Worm (Caenorhabditis elegans) whole organism, L2 larva: ENCODE measurements around the gene sup-10.

Experiments
- ceh-82 ChIP-seq: fragments of 150-350 bp; optimal IDR thresholded peaks from 2 replicates; lab custom pipeline; 2014; ENCODE audit warnings: missing biosample characterization, missing genetic modification characterization
- lin-39 ChIP-seq: fragments of 150-350 bp; optimal IDR thresholded peaks from 2 replicates; lab custom pipeline; 2014; ENCODE audit warnings: missing biosample characterization, missing genetic modification reagents, missing genetic modification characterization
- mdl-1 ChIP-seq, 2 experiments: fragments of 150-350 bp in 1 of 2; sonication (generic microtip) in 1 of 2; optimal IDR thresholded peaks; 2 replicates each; lab custom pipeline; 2017; ENCODE audit warnings: missing biosample characterization in 2 of 2, missing genetic modification characterization in 2 of 2
- nhr-10 ChIP-seq: sonication (generic microtip); optimal IDR thresholded peaks from 2 replicates; lab custom pipeline; 2017; ENCODE audit warnings: missing biosample characterization, missing genetic modification characterization
- nhr-11 ChIP-seq: fragments of 150-350 bp; optimal IDR thresholded peaks from 2 replicates; lab custom pipeline; 2014; ENCODE audit warnings: missing biosample characterization, missing genetic modification characterization
- nhr-237 ChIP-seq: fragments of 150-350 bp; optimal IDR thresholded peaks from 2 replicates; lab custom pipeline; 2014; ENCODE audit warnings: missing biosample characterization, missing genetic modification characterization
- nhr-6 ChIP-seq: fragments of 150-350 bp; optimal IDR thresholded peaks from 2 replicates; lab custom pipeline; 2014; ENCODE audit warnings: missing biosample characterization, missing genetic modification characterization
- skn-1 ChIP-seq: sonication (generic microtip); optimal IDR thresholded peaks from 2 replicates; lab custom pipeline; 2017; ENCODE audit warnings: missing biosample characterization, missing genetic modification characterization
- sma-3 ChIP-seq: sonication (generic microtip); optimal IDR thresholded peaks from 2 replicates; lab custom pipeline; 2016; ENCODE audit warnings: missing genetic modification reagents, missing genetic modification characterization, missing compliant biosample characterization
- unc-39 ChIP-seq: fragments of 150-350 bp; optimal IDR thresholded peaks from 2 replicates; lab custom pipeline; 2014; ENCODE audit warnings: missing biosample characterization, missing genetic modification characterization
- unc-55 ChIP-seq: fragments of 150-350 bp; sonication (generic microtip); optimal IDR thresholded peaks from 3 replicates; lab custom pipeline; 2014; ENCODE audit warnings: missing biosample characterization, missing genetic modification reagents, missing genetic modification characterization
- zag-1 ChIP-seq: fragments of 150-350 bp; optimal IDR thresholded peaks from 2 replicates; lab custom pipeline; 2014; ENCODE audit warnings: missing biosample characterization, missing genetic modification characterization
- ztf-11 ChIP-seq: sonication (generic microtip); optimal IDR thresholded peaks from 2 replicates; lab custom pipeline; 2017; ENCODE audit warnings: missing biosample characterization, missing genetic modification characterization

- TF ChIP-seq nhr-10 (tag; lab: Kevin White, UChicago) = no peak
- TF ChIP-seq nhr-6 (tag; lab: Kevin White, UChicago) = no peak
- TF ChIP-seq unc-55 (GFP tag; lab: Kevin White, UChicago) = peak; percentile 16
- no peak for TF ChIP-seq nhr-11 (tag; lab: Kevin White, UChicago)
- TF ChIP-seq ztf-11 (tag; lab: Kevin White, UChicago) = no peak
- TF ChIP-seq mdl-1 (tag; optimal IDR thresholded peaks at IDR 0.05; lab: Kevin White, UChicago) = no peak
- TF ChIP-seq sma-3 = no peak
- TF ChIP-seq skn-1 (tag; lab: Kevin White, UChicago) = no peak
- TF ChIP-seq lin-39 (tag; lab: Kevin White, UChicago) = no peak
- no peak for TF ChIP-seq unc-39
- TF ChIP-seq ceh-82 = no peak
- no peak for TF ChIP-seq nhr-237
- no peak for TF ChIP-seq zag-1 (tag; lab: Kevin White, UChicago)
Measured at ce11 chrX:17515207-17515902, 12.8 kb upstream of the sup-10 start.
